Worm (Caenorhabditis elegans) whole organism, L4 larva: ENCODE results near the gene aakg-3.
A peak's percentile ranks its signal among the peaks of the same experiment; 100 is the strongest.

Source experiments
- F44E2.7 ChIP-seq: fragments of 200-800 bp; sonication (Bioruptor generic); IDR thresholded peaks from 2 replicates; pipeline ENCODE4 v2.1.2; 2022; ENCODE audit warnings: missing genetic modification characterization, missing compliant biosample characterization
- daf-12 ChIP-seq: fragments of 150-350 bp; optimal IDR thresholded peaks from 2 replicates; lab custom pipeline; 2014; ENCODE audit warnings: missing biosample characterization, missing genetic modification reagents, missing genetic modification characterization
- hlh-11 ChIP-seq: fragments of 200-800 bp; sonication (Bioruptor generic); optimal IDR thresholded peaks from 2 replicates; lab custom pipeline; 2018; ENCODE audit warnings: mild to moderate bottlenecking, missing genetic modification characterization, missing compliant biosample characterization
- lin-13 ChIP-seq: fragments of 150-350 bp; optimal IDR thresholded peaks from 2 replicates; lab custom pipeline; 2014; ENCODE audit warnings: missing biosample characterization, missing genetic modification reagents, missing genetic modification characterization
- lin-15B ChIP-seq: fragments of 150-350 bp; sonication (generic microtip); optimal IDR thresholded peaks from 3 replicates; lab custom pipeline; 2014; ENCODE audit warnings: missing biosample characterization, missing genetic modification characterization
- mep-1 ChIP-seq: fragments of 150-350 bp; sonication (generic microtip); optimal IDR thresholded peaks from 3 replicates; lab custom pipeline; 2014; ENCODE audit warnings: missing biosample characterization, missing genetic modification characterization
- nhr-77 ChIP-seq: fragments of 150-350 bp; optimal IDR thresholded peaks from 2 replicates; lab custom pipeline; 2014; ENCODE audit warnings: missing biosample characterization, missing genetic modification characterization
- unc-39 ChIP-seq: sonication (generic microtip); optimal IDR thresholded peaks from 2 replicates; lab custom pipeline; 2017; ENCODE audit warnings: missing biosample characterization, missing genetic modification characterization

DNA sequence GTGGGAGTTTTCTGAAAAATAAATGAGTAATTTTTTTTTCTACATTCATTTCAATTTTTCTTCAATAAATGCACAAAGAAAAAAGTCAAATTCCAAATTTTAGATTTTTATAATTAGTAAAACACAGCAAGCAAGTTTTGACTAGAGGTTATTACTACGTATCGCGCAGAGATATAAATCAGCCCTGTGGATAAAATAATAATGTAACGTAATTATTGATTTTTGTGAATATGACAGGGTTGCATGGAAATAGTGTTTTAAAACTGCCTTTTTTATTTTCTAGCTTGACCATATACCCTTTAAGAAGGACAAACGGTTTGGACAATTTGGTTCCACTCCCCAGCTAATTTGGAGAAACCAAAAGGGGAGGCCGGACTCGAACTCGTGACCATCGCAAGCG lies 20.1 kb downstream of the aakg-3 start:
- TF ChIP-seq nhr-77 (tag; lab: Kevin White, UChicago) (peak; percentile 28), hlh-11 (tag; lab: Kevin White, UChicago) (no peak), unc-39 (tag; lab: Kevin White, UChicago) (no peak), mep-1 (tag; lab: Kevin White, UChicago) (no peak), F44E2.7 (no peak), lin-13 (GFP tag; lab: Kevin White, UChicago) (no peak), daf-12 (tag; lab: Kevin White, UChicago) (no peak), lin-15B (no peak)
